In genomic region chrV:19112590-19112989, ce11 we compare ENCODE assay signal across 4 worm cellular contexts.
TF ChIP-seq lines count a peak whose summit lies in the region.

No protein-coding gene starts in this region.

TF ChIP-seq in whole organism, L3 larva, 47 proteins besides CTCF, POLR2A, EP300 and RAD21:
- TF ChIP-seq ceh-28 (tag; optimal IDR thresholded peaks at IDR 0.05; lab: Kevin White, UChicago): peak; percentile 90

TF ChIP-seq in whole organism, L4 larva, 104 proteins besides CTCF, POLR2A, EP300 and RAD21:
- peak; percentile 73 for TF ChIP-seq ceh-28 (tag; optimal IDR thresholded peaks at IDR 0.05; lab: Kevin White, UChicago)

TF ChIP-seq in whole organism, late embryonic, 69 proteins besides CTCF, POLR2A, EP300 and RAD21:
- peak; percentile 70 for TF ChIP-seq ceh-48 (tag; optimal IDR thresholded peaks at IDR 0.05; lab: Kevin White, UChicago)

TF ChIP-seq in whole organism, midembryonic, 9 proteins besides CTCF, POLR2A, EP300 and RAD21:
- TF ChIP-seq T22C8.4 (GFP tag; IDR thresholded peaks at IDR 0.05; lab: Robert Waterston, UW): peak; percentile 93
